Worm (Caenorhabditis elegans): Measurements from ENCODE around the gene T05A1.5.

- TF ChIP-seq nhr-237 (tag; optimal IDR thresholded peaks at IDR 0.05) (no peak), elt-2 (tag; optimal IDR thresholded peaks at IDR 0.05) (no peak), aly-2 (tag; optimal IDR thresholded peaks at IDR 0.05) (no peak), ztf-4 (tag; optimal IDR thresholded peaks at IDR 0.05) (no peak), ceh-63 (GFP tag; optimal IDR thresholded peaks at IDR 0.05) (no peak), fkh-8 (tag; optimal IDR thresholded peaks at IDR 0.05) (no peak), lir-3 (tag; optimal IDR thresholded peaks at IDR 0.05; ENCODE audit: poor library complexity) (no peak), fkh-10 (GFP tag; optimal IDR thresholded peaks at IDR 0.05) (no peak)
Measured at ce11 chrIV:9566505-9566904, 20.4 kb downstream of the T05A1.5 start, which contains the start of gene lron-14.

Measured in whole organism, L1 larva.